Fruit fly (Drosophila melanogaster) whole organism, embryonic: ENCODE data around the gene CG5435.
A peak's percentile ranks its signal among the peaks of the same experiment; 100 is the strongest.

ENCODE experiments used
- Abd-B ChIP-seq: fragments of 200-800 bp; sonication (Bioruptor generic); optimal IDR thresholded peaks from 2 replicates; lab custom pipeline; 2018; ENCODE audit warnings: missing biosample characterization, mild to moderate bottlenecking, missing genetic modification characterization, moderate library complexity
- Adf1 ChIP-seq: fragments of 200-800 bp; sonication (Bioruptor generic); IDR thresholded peaks from 2 replicates; pipeline ENCODE4 v1.3.6; 2022; ENCODE audit warnings: missing biosample characterization, missing genetic modification characterization
- Blimp-1 ChIP-seq: fragments of 200-800 bp; sonication (Bioruptor generic); optimal IDR thresholded peaks from 3 replicates; lab custom pipeline; 2018; ENCODE audit warnings: missing biosample characterization, missing genetic modification characterization, mild to moderate bottlenecking, moderate library complexity, missing genetic modification reagents
- CG10366 ChIP-seq: fragments of 200-800 bp; sonication (Bioruptor generic); IDR thresholded peaks from 2 replicates; pipeline ENCODE4 v1.3.6; 2022; ENCODE audit warnings: missing biosample characterization, missing genetic modification characterization
- CG11723 ChIP-seq: fragments of 200-800 bp; sonication (Bioruptor generic); optimal IDR thresholded peaks from 2 replicates; lab custom pipeline; 2017; ENCODE audit warnings: missing biosample characterization, mild to moderate bottlenecking, missing genetic modification characterization
- CG13894 ChIP-seq: fragments of 200-800 bp; sonication (Bioruptor generic); optimal IDR thresholded peaks from 3 replicates; lab custom pipeline; 2018; ENCODE audit warnings: missing biosample characterization, mild to moderate bottlenecking, missing genetic modification characterization, moderate library complexity
- CG15479 ChIP-seq: fragments of 200-800 bp; sonication (Bioruptor generic); optimal IDR thresholded peaks from 3 replicates; lab custom pipeline; 2019; ENCODE audit warnings: missing biosample characterization, mild to moderate bottlenecking, missing genetic modification characterization, moderate library complexity
- CG1647 ChIP-seq: fragments of 200-800 bp; sonication (Bioruptor generic); optimal IDR thresholded peaks from 3 replicates; lab custom pipeline; 2016; ENCODE audit warnings: missing biosample characterization, missing genetic modification characterization
- CG2129 ChIP-seq: fragments of 200-800 bp; sonication (Bioruptor generic); IDR thresholded peaks from 2 replicates; pipeline ENCODE4 v1.3.6; 2022; ENCODE audit warnings: missing biosample characterization, missing genetic modification characterization; ENCODE audit not compliant: partially characterized antibody
- CG30020 ChIP-seq: fragments of 200-800 bp; optimal IDR thresholded peaks from 2 replicates; lab custom pipeline; 2019; ENCODE audit warnings: missing biosample characterization, mild to moderate bottlenecking, missing genetic modification characterization, moderate library complexity
- CG34224 ChIP-seq: fragments of 200-800 bp; sonication (Bioruptor generic); IDR thresholded peaks from 3 replicates; pipeline ENCODE4 v1.3.6; 2022; ENCODE audit warnings: missing biosample characterization, missing genetic modification characterization; ENCODE audit not compliant: partially characterized antibody
- CG3995 ChIP-seq: fragments of 200-800 bp; sonication (Bioruptor generic); optimal IDR thresholded peaks from 3 replicates; lab custom pipeline; 2016; ENCODE audit warnings: missing biosample characterization, missing genetic modification characterization
- CG6813 ChIP-seq: fragments of 200-800 bp; sonication (Bioruptor generic); optimal IDR thresholded peaks from 2 replicates; lab custom pipeline; 2017; ENCODE audit warnings: missing biosample characterization, missing genetic modification characterization, mild to moderate bottlenecking, moderate library complexity, missing genetic modification reagents
- CG7928 ChIP-seq: fragments of 200-800 bp; sonication (Bioruptor generic); optimal IDR thresholded peaks from 2 replicates; lab custom pipeline; 2017; ENCODE audit warnings: missing biosample characterization, mild to moderate bottlenecking, missing genetic modification characterization
- CG7987 ChIP-seq: fragments of 200-800 bp; sonication (Bioruptor generic); optimal IDR thresholded peaks from 2 replicates; lab custom pipeline; 2018; ENCODE audit warnings: missing biosample characterization, mild to moderate bottlenecking, missing genetic modification characterization, moderate library complexity
- CG8944 ChIP-seq: fragments of 200-800 bp; sonication (Bioruptor generic); optimal IDR thresholded peaks from 3 replicates; lab custom pipeline; 2016; ENCODE audit warnings: missing biosample characterization, missing genetic modification characterization
- CG9932 ChIP-seq: fragments of 200-800 bp; sonication (Bioruptor generic); IDR thresholded peaks from 2 replicates; pipeline ENCODE4 v1.3.6; 2022; ENCODE audit warnings: missing biosample characterization, missing genetic modification characterization
- Doc3 ChIP-seq: fragments of 200-800 bp; sonication (Bioruptor generic); IDR thresholded peaks from 3 replicates; pipeline ENCODE4 v1.3.6; 2022; ENCODE audit warnings: missing biosample characterization, missing genetic modification characterization; ENCODE audit not compliant: partially characterized antibody
- Dref ChIP-seq: fragments of 200-800 bp; sonication (Bioruptor generic); IDR thresholded peaks from 2 replicates; pipeline ENCODE4 v1.3.6; 2022; ENCODE audit warnings: missing biosample characterization, missing genetic modification characterization
- Drgx ChIP-seq: fragments of 200-800 bp; sonication (Bioruptor generic); IDR thresholded peaks from 2 replicates; pipeline ENCODE4 v1.3.6; 2022; ENCODE audit warnings: missing biosample characterization, missing genetic modification characterization
- Ets65A ChIP-seq: fragments of 200-800 bp; sonication (Bioruptor generic); peaks from one replicate; lab custom pipeline; 2016; ENCODE audit warnings: missing biosample characterization, missing genetic modification characterization
- HLH54F ChIP-seq: fragments of 200-800 bp; sonication (Bioruptor generic); optimal IDR thresholded peaks from 3 replicates; lab custom pipeline; 2016; ENCODE audit warnings: missing biosample characterization, missing genetic modification characterization
- Lpt ChIP-seq: fragments of >200 bp; optimal IDR thresholded peaks from 2 replicates; lab custom pipeline; 2018; ENCODE audit warnings: missing biosample characterization, missing genetic modification characterization
- MESR4 ChIP-seq: fragments of 200-800 bp; sonication (Bioruptor generic); optimal IDR thresholded peaks from 2 replicates; lab custom pipeline; 2018; ENCODE audit warnings: missing biosample characterization, mild to moderate bottlenecking, missing genetic modification characterization, moderate library complexity
- MTF-1 ChIP-seq: fragments of 200-800 bp; sonication (Bioruptor generic); optimal IDR thresholded peaks from 2 replicates; lab custom pipeline; 2018; ENCODE audit warnings: missing biosample characterization, mild to moderate bottlenecking, missing genetic modification characterization, borderline replicate concordance
- Med ChIP-seq: fragments of 200-800 bp; sonication (Bioruptor generic); peaks from one replicate; lab custom pipeline; 2016; ENCODE audit warnings: missing biosample characterization, missing genetic modification characterization, mild to moderate bottlenecking, inconsistent platforms, moderate library complexity
- Ptx1 ChIP-seq: fragments of 200-800 bp; sonication (Bioruptor generic); IDR thresholded peaks from 2 replicates; pipeline ENCODE4 v1.3.6; 2022; ENCODE audit warnings: missing biosample characterization, missing genetic modification characterization
- ab ChIP-seq: fragments of 200-800 bp; sonication (Bioruptor generic); optimal IDR thresholded peaks from 2 replicates; lab custom pipeline; 2016; ENCODE audit warnings: missing biosample characterization, missing genetic modification characterization
- ara ChIP-seq: fragments of 200-800 bp; sonication (Bioruptor generic); IDR thresholded peaks from 2 replicates; pipeline ENCODE4 v1.3.6; 2022; ENCODE audit warnings: missing biosample characterization, missing genetic modification characterization
- ase ChIP-seq: fragments of 200-800 bp; sonication (Bioruptor generic); IDR thresholded peaks from 3 replicates; pipeline ENCODE4 v1.3.6; 2022; ENCODE audit warnings: missing biosample characterization, missing genetic modification characterization
- bsh ChIP-seq, 2 experiments: fragments of 200-800 bp; sonication (Bioruptor generic); optimal IDR thresholded peaks; 2 replicates each; lab custom pipeline; 2017 to 2018; ENCODE audit warnings: mild to moderate bottlenecking in 2 of 2, missing biosample characterization in 2 of 2, missing genetic modification characterization in 2 of 2, moderate library complexity in 1 of 2
- cato ChIP-seq: fragments of 200-800 bp; sonication (Bioruptor generic); optimal IDR thresholded peaks from 2 replicates; lab custom pipeline; 2016; ENCODE audit warnings: missing biosample characterization, missing genetic modification characterization, borderline replicate concordance
- chm ChIP-seq: fragments of 200-800 bp; sonication (Bioruptor generic); IDR thresholded peaks from 2 replicates; pipeline ENCODE4 v1.3.6; 2022; ENCODE audit warnings: missing biosample characterization, missing genetic modification characterization
- ci ChIP-seq: fragments of 200-800 bp; sonication (Bioruptor generic); IDR thresholded peaks from 3 replicates; pipeline ENCODE4 v1.3.6; 2022; ENCODE audit warnings: missing biosample characterization, missing genetic modification characterization
- gcm ChIP-seq: fragments of 200-800 bp; sonication (Bioruptor generic); optimal IDR thresholded peaks from 2 replicates; lab custom pipeline; 2019; ENCODE audit warnings: missing biosample characterization, mild to moderate bottlenecking, missing genetic modification characterization, moderate library complexity
- gem ChIP-seq: fragments of 200-800 bp; sonication (Bioruptor generic); optimal IDR thresholded peaks from 2 replicates; lab custom pipeline; 2019; ENCODE audit warnings: missing biosample characterization, mild to moderate bottlenecking, missing genetic modification characterization, moderate library complexity
- grn ChIP-seq: fragments of 200-800 bp; sonication (Bioruptor generic); optimal IDR thresholded peaks from 3 replicates; lab custom pipeline; 2017; ENCODE audit warnings: missing biosample characterization, missing genetic modification characterization
- jing ChIP-seq: fragments of 200-800 bp; sonication (Bioruptor generic); optimal IDR thresholded peaks from 2 replicates; lab custom pipeline; 2018; ENCODE audit warnings: missing biosample characterization, mild to moderate bottlenecking, missing genetic modification characterization
- ken ChIP-seq: fragments of 200-800 bp; sonication (Bioruptor generic); IDR thresholded peaks from 3 replicates; pipeline ENCODE4 v1.3.6; 2022; ENCODE audit warnings: missing biosample characterization, missing genetic modification characterization
- nerfin-2 ChIP-seq: fragments of 200-800 bp; sonication (Bioruptor generic); IDR thresholded peaks from 2 replicates; pipeline ENCODE4 v1.3.6; 2022; ENCODE audit warnings: missing biosample characterization, missing genetic modification characterization; ENCODE audit not compliant: partially characterized antibody
- nom ChIP-seq: fragments of 200-800 bp; sonication (Bioruptor generic); optimal IDR thresholded peaks from 2 replicates; lab custom pipeline; 2017; ENCODE audit warnings: missing biosample characterization, missing genetic modification characterization, mild to moderate bottlenecking, moderate library complexity, missing genetic modification reagents
- onecut ChIP-seq: fragments of 200-800 bp; sonication (Bioruptor generic); IDR thresholded peaks from 2 replicates; pipeline ENCODE4 v1.3.6; 2022; ENCODE audit warnings: missing biosample characterization, missing genetic modification characterization
- pita ChIP-seq: fragments of 200-800 bp; sonication (Bioruptor generic); optimal IDR thresholded peaks from 2 replicates; lab custom pipeline; 2017; ENCODE audit warnings: missing biosample characterization, mild to moderate bottlenecking, missing genetic modification characterization
- prd ChIP-seq, 3 experiments: fragments of >200 bp in 2 of 3; fragments of 200-800 bp in 1 of 3; sonication (Bioruptor generic) in 1 of 3; optimal IDR thresholded peaks in 2 of 3; IDR thresholded peaks in 1 of 3; 2 replicates in 2 of 3; 3 replicates in 1 of 3; pipeline versions ENCODE4 v1.3.6 to Lab custom; 2017 to 2022; ENCODE audit warnings: missing biosample characterization in 1 of 3, missing genetic modification characterization in 1 of 3
- tna ChIP-seq: fragments of 200-800 bp; sonication (Bioruptor generic); IDR thresholded peaks from 2 replicates; pipeline ENCODE4 v1.3.6; 2022; ENCODE audit warnings: missing biosample characterization, missing genetic modification characterization; ENCODE audit not compliant: partially characterized antibody
- tx ChIP-seq: fragments of 200-800 bp; sonication (Bioruptor generic); optimal IDR thresholded peaks from 2 replicates; lab custom pipeline; 2016; ENCODE audit warnings: missing biosample characterization, missing genetic modification characterization
- unpg ChIP-seq: fragments of 200-800 bp; sonication (Bioruptor generic); optimal IDR thresholded peaks from 3 replicates; lab custom pipeline; 2018; ENCODE audit warnings: missing biosample characterization, mild to moderate bottlenecking, missing genetic modification characterization, moderate library complexity
- usp ChIP-seq: fragments of >200 bp; optimal IDR thresholded peaks from 2 replicates; lab custom pipeline; 2017; ENCODE audit warnings: missing biosample characterization, missing genetic modification characterization
- wek ChIP-seq: fragments of 200-800 bp; sonication (Bioruptor generic); optimal IDR thresholded peaks from 3 replicates; lab custom pipeline; 2018; ENCODE audit warnings: missing biosample characterization, mild to moderate bottlenecking, missing genetic modification characterization, moderate library complexity
- zen ChIP-seq: fragments of 200-800 bp; sonication (Bioruptor generic); optimal IDR thresholded peaks from 3 replicates; lab custom pipeline; 2018; ENCODE audit warnings: missing biosample characterization, mild to moderate bottlenecking, missing genetic modification characterization, moderate library complexity

The CG5435 gene

DNA sequence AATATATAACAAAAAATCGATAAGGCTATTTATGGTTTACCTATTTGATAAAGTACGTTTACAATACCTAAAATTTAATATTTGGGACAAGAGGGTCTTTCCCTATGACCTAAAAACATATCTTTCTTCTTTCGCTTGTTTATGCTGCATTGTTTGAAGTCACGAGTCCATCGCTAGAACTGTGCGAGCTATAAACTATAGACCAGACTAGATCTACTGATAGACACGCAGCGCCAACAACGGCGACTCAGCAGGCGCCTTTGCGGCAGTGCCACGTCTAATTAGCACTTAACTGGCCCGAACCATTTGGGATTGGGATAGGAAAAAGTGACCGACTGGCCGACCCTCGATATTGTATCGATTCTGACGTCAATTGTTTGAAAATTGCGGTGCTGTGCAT lies 42.3 kb upstream of the CG5435 start (continued):
- TF ChIP-seq cato (GFP tag; lab: Kevin White, UChicago) = no peak
- TF ChIP-seq CG11723 = no peak
- no peak for TF ChIP-seq MESR4 (GFP tag; lab: Kevin White, UChicago)
- no peak for TF ChIP-seq ken
- TF ChIP-seq CG6813 (GFP tag; lab: Kevin White, UChicago) = no peak
- no peak for TF ChIP-seq prd (optimal IDR thresholded peaks at IDR 0.05; lab: Kevin White, UChicago)
- TF ChIP-seq prd (GFP tag; IDR thresholded peaks at IDR 0.05; lab: Robert Waterston, UW) = 0 out of 3 replicates have a peak, but pooled peaks have one; percentile 13
- TF ChIP-seq Adf1 (GFP tag; lab: Robert Waterston, UW) = no peak
- TF ChIP-seq HLH54F = no peak
- no peak for TF ChIP-seq gem (tag; lab: Kevin White, UChicago)
- no peak for TF ChIP-seq Ptx1 (GFP tag; lab: Robert Waterston, UW)
- no peak for TF ChIP-seq CG13894
- TF ChIP-seq CG7928 (GFP tag; lab: Kevin White, UChicago) = no peak
- TF ChIP-seq unpg = no peak
- TF ChIP-seq Ets65A = no peak
- TF ChIP-seq CG30020 (tag; lab: Kevin White, UChicago) = no peak
- no peak for TF ChIP-seq CG2129 (GFP tag; lab: Robert Waterston, UW)
- TF ChIP-seq gcm (GFP tag; lab: Kevin White, UChicago) = no peak
- no peak for TF ChIP-seq CG8944
- no peak for TF ChIP-seq wek (GFP tag; lab: Kevin White, UChicago)
- 0 out of 3 replicates have a peak, but pooled peaks have one; percentile 22 for TF ChIP-seq CG34224 (GFP tag; lab: Robert Waterston, UW)
- TF ChIP-seq tx = no peak
- peak; percentile 34 for TF ChIP-seq Med (GFP tag; lab: Kevin White, UChicago)
- no peak for TF ChIP-seq ci (GFP tag; lab: Robert Waterston, UW)
- TF ChIP-seq nerfin-2 (GFP tag; lab: Robert Waterston, UW) = no peak
- peak; percentile 83 for TF ChIP-seq zen (tag; lab: Kevin White, UChicago)
- no peak for TF ChIP-seq bsh (GFP tag; optimal IDR thresholded peaks at IDR 0.05; lab: Kevin White, UChicago)
- TF ChIP-seq Doc3 = peak; percentile 14; the same call in 1 of the 3 replicates
- TF ChIP-seq ara (GFP tag; lab: Robert Waterston, UW) = no peak
- no peak for TF ChIP-seq CG10366 (GFP tag; lab: Robert Waterston, UW)
- no peak for TF ChIP-seq ase (GFP tag; lab: Robert Waterston, UW)
- TF ChIP-seq Lpt (GFP tag; lab: Kevin White, UChicago) = no peak

DNA sequence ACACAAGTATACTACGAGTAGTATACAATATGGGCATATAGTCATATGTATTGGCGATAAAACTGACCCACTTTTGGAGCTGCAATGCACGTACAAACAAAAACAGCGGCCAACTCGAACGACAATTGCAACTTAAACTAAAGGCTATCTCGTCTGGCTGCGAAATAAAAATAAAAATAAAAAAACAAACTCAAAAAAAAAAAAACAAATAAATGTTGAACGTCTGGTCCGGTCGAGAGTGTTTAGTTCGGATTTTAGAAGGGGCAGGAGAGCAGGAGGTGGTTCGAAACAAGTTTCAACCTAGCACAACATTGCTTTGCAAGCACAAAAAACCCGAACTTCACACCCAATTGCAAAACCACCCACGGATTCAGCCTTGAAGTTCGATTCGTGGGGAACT lies 41.2 kb upstream of the CG5435 start:
- TF ChIP-seq Dref (GFP tag; lab: Robert Waterston, UW) (no peak), nom (peak; percentile 0), Drgx (GFP tag; lab: Robert Waterston, UW) (peak; percentile 52)

DNA sequence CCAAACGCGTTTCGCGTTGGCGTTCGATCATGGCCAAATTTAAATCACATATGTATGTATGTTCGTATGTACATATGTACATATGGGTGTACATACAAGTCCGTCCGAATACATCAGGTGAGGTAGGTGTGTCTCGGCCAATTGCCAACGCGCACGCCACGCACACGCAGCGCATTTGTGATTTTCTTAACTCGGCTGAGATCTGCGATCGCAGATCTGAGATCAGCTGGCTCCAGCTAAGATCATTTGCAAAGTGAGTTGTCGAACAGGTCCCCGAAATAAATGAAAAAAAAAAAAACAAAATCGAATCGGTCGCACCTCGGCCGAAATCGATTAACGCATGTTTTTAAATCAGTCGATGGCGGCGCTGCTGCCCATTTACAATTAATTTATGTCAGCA lies 38.5 kb upstream of the CG5435 start:
- TF ChIP-seq jing (GFP tag; lab: Kevin White, UChicago) (no peak), MTF-1 (no peak), usp (GFP tag; lab: Kevin White, UChicago) (no peak), CG7987 (peak; percentile 40), onecut (GFP tag; lab: Robert Waterston, UW) (no peak), Abd-B (GFP tag; lab: Kevin White, UChicago) (no peak), ab (GFP tag; lab: Kevin White, UChicago) (no peak), CG15479 (GFP tag; lab: Kevin White, UChicago) (no peak), chm (GFP tag; lab: Robert Waterston, UW) (peak; percentile 20; the same call in 1 of the 2 replicates), pita (no peak), grn (peak; percentile 56), CG1647 (no peak), tna (GFP tag; lab: Robert Waterston, UW) (no peak), CG9932 (GFP tag; lab: Robert Waterston, UW) (0 out of 2 replicates have a peak, but pooled peaks have one; percentile 1), Blimp-1 (no peak), CG3995 (GFP tag; lab: Kevin White, UChicago) (no peak)
